Worm (Caenorhabditis elegans): ENCODE measurements around the gene mrps-33.

DNA sequence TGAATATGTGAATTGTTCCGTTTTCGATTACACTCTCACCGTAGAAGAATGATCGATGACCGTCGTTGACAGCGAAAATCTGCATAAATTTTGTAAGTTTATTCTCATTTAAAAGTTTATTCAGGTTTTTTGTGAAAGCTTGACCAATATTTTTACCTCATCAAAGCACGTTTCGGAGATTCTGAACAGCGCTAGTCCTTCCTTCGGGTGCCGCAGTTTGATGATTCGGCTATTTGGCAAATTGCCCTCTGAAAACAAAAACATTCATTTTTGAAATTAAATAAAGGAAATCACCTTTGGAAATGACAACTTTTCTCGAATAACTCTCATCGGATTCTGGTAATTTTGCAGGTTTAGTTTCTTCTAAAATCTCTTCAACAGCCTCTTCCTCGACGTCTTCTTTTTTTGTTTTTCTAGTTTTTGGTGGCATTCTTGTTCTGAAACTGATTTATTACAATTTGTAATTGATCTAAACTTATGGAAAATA, 1.2 kb upstream of the mrps-33 start, which contains the start of gene F21D5.6:
- TF ChIP-seq ets-7 (tag; optimal IDR thresholded peaks at IDR 0.05), result no peak
- no peak for TF ChIP-seq tra-4 (tag; optimal IDR thresholded peaks at IDR 0.05)

All from whole organism, early embryonic.